Worm (Caenorhabditis elegans): Measurements from ENCODE around the gene Y32F6B.9.

The Y32F6B.9 gene

DNA sequence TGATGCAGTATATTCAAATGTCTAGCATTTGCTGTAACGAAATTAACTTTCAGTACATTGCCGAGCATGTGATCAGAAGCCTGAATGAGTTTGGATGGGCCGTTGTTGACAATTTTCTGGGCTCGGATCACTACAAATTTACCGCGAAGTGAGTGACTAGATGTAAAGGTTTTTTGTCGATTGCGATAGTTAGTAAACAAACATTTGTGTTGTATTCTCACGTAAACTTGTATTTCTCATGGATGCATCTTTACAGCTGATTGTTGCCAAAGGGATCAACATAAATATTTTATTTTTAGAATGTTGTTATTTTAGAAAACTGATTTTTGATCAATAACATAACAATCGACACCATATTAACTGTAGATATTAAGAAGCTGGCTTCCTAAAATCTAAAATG, 4.5 kb upstream of the Y32F6B.9 start:
- TF ChIP-seq Y48G9A.11 (GFP tag; IDR thresholded peaks at IDR 0.05) = no peak
- no peak for TF ChIP-seq ces-1 (GFP tag; optimal IDR thresholded peaks at IDR 0.05)
- no peak for TF ChIP-seq tag-97 (GFP tag; IDR thresholded peaks at IDR 0.05)
- TF ChIP-seq F44E2.7 (GFP tag; IDR thresholded peaks at IDR 0.05) = no peak
- 0 out of 2 replicates have a peak, but pooled peaks have one; percentile 12 for TF ChIP-seq T26A8.4 (GFP tag; IDR thresholded peaks at IDR 0.05)
- no peak for TF ChIP-seq ztf-7 (tag; optimal IDR thresholded peaks at IDR 0.05)
- TF ChIP-seq daf-16 (GFP tag; optimal IDR thresholded peaks at IDR 0.05) = peak in 1 of 2 experiments; percentile 76
- no peak for TF ChIP-seq daf-16 (tag; optimal IDR thresholded peaks at IDR 0.05)
- peak; percentile 48 to 87 for TF ChIP-seq hif-1 (tag; optimal IDR thresholded peaks at IDR 0.05)
- TF ChIP-seq attf-4 (tag; optimal IDR thresholded peaks at IDR 0.05) = no peak
- no peak for TF ChIP-seq pha-4 (GFP tag; IDR thresholded peaks at IDR 0.05)
- TF ChIP-seq pha-4 (tag; optimal IDR thresholded peaks at IDR 0.05) = peak; percentile 51
- TF ChIP-seq aha-1 (tag) = peak; percentile 37
- no peak for TF ChIP-seq T20F7.1 (GFP tag; optimal IDR thresholded peaks at IDR 0.05)
- TF ChIP-seq spr-3 (GFP tag; optimal IDR thresholded peaks at IDR 0.05) = no peak
- no peak for TF ChIP-seq R02D3.7 (tag; optimal IDR thresholded peaks at IDR 0.05)
- no peak for TF ChIP-seq gei-8 (GFP tag; optimal IDR thresholded peaks at IDR 0.05)
- TF ChIP-seq ama-1 (optimal IDR thresholded peaks at IDR 0.05) = peak; percentile 25
- TF ChIP-seq dve-1 (tag; optimal IDR thresholded peaks at IDR 0.05; ENCODE audit: insufficient read depth) = no peak
- no peak for TF ChIP-seq mxl-3 (GFP tag; optimal IDR thresholded peaks at IDR 0.05)
- TF ChIP-seq F26F4.8 (GFP tag; conservative IDR thresholded peaks at IDR 0.05) = no peak

DNA sequence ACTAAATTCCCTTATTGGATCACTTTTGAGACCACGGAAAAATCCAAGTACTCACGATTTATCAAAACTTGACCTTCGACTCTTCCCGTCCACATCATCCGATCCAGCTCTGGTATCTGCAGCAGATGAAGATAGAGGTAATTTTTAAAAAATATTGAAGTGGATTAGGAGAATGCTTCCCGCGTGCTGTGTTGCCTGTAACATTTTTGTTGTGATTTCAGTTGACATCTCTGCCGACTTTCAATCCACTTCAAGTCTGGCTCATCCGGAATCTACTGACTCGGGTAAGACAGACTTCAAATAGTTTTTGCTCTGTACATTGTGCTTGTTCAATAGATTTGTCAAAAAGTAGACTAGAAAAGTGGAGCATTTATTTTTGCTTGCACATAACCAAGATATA, 3.1 kb upstream of the Y32F6B.9 start:
- TF ChIP-seq ztf-11 (tag; optimal IDR thresholded peaks at IDR 0.05) (no peak), ama-1 (optimal IDR thresholded peaks at IDR 0.05) (peak; percentile 66), nhr-76 (tag; optimal IDR thresholded peaks at IDR 0.05) (no peak), dpl-1 (GFP tag; optimal IDR thresholded peaks at IDR 0.05) (no peak), aha-1 (tag) (peak; percentile 96), ztf-7 (tag; optimal IDR thresholded peaks at IDR 0.05) (no peak), lir-3 (tag; optimal IDR thresholded peaks at IDR 0.05) (no peak), F10B5.3 (tag; optimal IDR thresholded peaks at IDR 0.05) (no peak)

DNA sequence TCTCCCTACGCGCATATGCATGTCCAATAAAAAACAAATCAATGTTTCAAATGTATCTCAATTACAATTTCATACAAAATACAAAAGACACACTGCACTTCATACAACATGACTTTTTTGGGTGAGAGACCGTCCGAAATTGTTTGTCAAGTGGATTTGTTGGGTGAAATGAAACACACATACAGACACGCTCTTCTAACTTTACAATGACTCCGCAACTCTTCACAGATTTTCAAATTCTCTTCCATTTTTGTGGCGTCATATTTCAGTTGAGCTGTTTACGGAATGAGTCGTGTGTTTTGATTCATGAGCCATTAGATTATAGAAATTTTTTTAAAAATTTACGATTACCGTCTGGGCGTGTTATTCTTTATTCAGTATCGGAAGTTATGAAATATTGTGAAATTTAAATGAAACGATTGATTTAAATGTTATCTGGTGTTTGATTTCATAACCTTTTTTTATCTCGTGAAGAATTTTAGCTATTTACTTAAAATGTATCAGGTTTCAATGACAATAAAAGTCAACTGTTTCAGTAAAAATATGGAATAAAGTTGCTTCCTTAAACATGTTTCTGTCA, 1.5 kb upstream of the Y32F6B.9 start:
- TF ChIP-seq hlh-30 (tag; optimal IDR thresholded peaks at IDR 0.05; ENCODE audit: insufficient read depth) (peak; percentile 6), lsy-2 (tag; optimal IDR thresholded peaks at IDR 0.05) (peak in 1 of 2 experiments; percentile 20), aha-1 (tag) (peak; percentile 89), Y105C5A.15 (GFP tag; IDR thresholded peaks at IDR 0.05) (no peak), hif-1 (tag; optimal IDR thresholded peaks at IDR 0.05) (peak in 1 of 2 experiments; percentile 23), ceh-32 (tag; optimal IDR thresholded peaks at IDR 0.05; ENCODE audit: poor library complexity) (no peak), zip-2 (tag; optimal IDR thresholded peaks at IDR 0.05) (peak; percentile 86), attf-4 (tag; optimal IDR thresholded peaks at IDR 0.05) (no peak), ama-1 (optimal IDR thresholded peaks at IDR 0.05) (peak; percentile 93), nhr-28 (tag; optimal IDR thresholded peaks at IDR 0.05) (peak; percentile 20), spr-1 (tag; optimal IDR thresholded peaks at IDR 0.05) (no peak), mep-1 (tag; optimal IDR thresholded peaks at IDR 0.05) (peak; percentile 56)

ce11 chrV:10483995-10484394, 5.5 kb downstream of the Y32F6B.9 start:
- TF ChIP-seq nhr-41 (GFP tag; IDR thresholded peaks at IDR 0.05) (no peak), dmd-6 (GFP tag; IDR thresholded peaks at IDR 0.05) (peak; percentile 93), dpl-1 (GFP tag; optimal IDR thresholded peaks at IDR 0.05) (no peak), egl-27 (tag; optimal IDR thresholded peaks at IDR 0.05) (no peak), rbr-2 (tag; optimal IDR thresholded peaks at IDR 0.05) (no peak), nhr-10 (tag; optimal IDR thresholded peaks at IDR 0.05) (no peak), R02D3.7 (tag; optimal IDR thresholded peaks at IDR 0.05) (no peak), F10B5.3 (tag; optimal IDR thresholded peaks at IDR 0.05) (no peak), php-3 (GFP tag; IDR thresholded peaks at IDR 0.05) (peak; percentile 81), mdl-1 (tag; optimal IDR thresholded peaks at IDR 0.05) (no peak), aha-1 (tag) (no peak), F49E8.2 (tag; optimal IDR thresholded peaks at IDR 0.05; ENCODE audit: borderline replicate concordance) (no peak), lin-13 (GFP tag; optimal IDR thresholded peaks at IDR 0.05) (no peak), unc-62 (GFP tag; optimal IDR thresholded peaks at IDR 0.05 in 1 of 2) (no peak), unc-62 (tag; optimal IDR thresholded peaks at IDR 0.05) (no peak), nhr-102 (tag; optimal IDR thresholded peaks at IDR 0.05) (peak; percentile 19), dmd-8 (GFP tag; IDR thresholded peaks at IDR 0.05) (no peak), ceh-20 (GFP tag; IDR thresholded peaks at IDR 0.05) (no peak), T20F7.1 (GFP tag; optimal IDR thresholded peaks at IDR 0.05) (no peak)
